Worm (Caenorhabditis elegans): ENCODE measurements around the gene srx-120.

DNA sequence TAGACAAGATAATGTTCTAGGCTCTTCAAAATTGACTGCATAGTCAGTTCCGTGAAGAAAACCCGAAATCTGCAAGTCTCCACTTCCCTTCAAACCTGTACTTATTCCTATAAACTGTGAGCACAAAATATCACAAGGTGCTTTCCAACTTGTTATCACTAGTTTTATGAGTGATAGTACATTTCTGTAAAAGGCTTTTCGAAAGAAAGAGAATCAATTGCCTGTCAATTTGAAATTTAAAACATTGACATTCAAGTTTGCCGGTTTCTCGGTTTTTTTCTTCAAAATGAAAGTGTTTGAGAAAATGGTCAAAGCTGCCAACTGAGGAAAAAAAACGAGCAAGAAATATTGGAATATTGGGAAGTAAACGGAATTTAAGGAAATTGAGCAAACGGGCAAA lies 13.1 kb upstream of the srx-120 start:
- TF ChIP-seq ztf-4 (tag; optimal IDR thresholded peaks at IDR 0.05) (no peak), egl-27 (tag; optimal IDR thresholded peaks at IDR 0.05) (no peak), elt-1 (tag; optimal IDR thresholded peaks at IDR 0.05) (no peak), nhr-11 (tag; optimal IDR thresholded peaks at IDR 0.05) (no peak), fkh-10 (GFP tag; optimal IDR thresholded peaks at IDR 0.05) (no peak), nhr-28 (tag; optimal IDR thresholded peaks at IDR 0.05) (no peak), unc-62 (GFP tag; optimal IDR thresholded peaks at IDR 0.05) (no peak), jun-1 (tag; optimal IDR thresholded peaks at IDR 0.05) (no peak), pha-4 (tag; optimal IDR thresholded peaks at IDR 0.05) (no peak), tbx-2 (tag; optimal IDR thresholded peaks at IDR 0.05) (no peak), elt-2 (tag; optimal IDR thresholded peaks at IDR 0.05) (peak; percentile 12)
